Fruit fly (Drosophila melanogaster) whole organism, embryonic: ENCODE measurements around the gene Alp13.

Experiments
- ATbp ChIP-seq: fragments of 200-800 bp; sonication (Bioruptor generic); optimal IDR thresholded peaks from 2 replicates; lab custom pipeline; 2017; ENCODE audit warnings: missing biosample characterization, mild to moderate bottlenecking, missing genetic modification characterization, missing genetic modification reagents
- B-H1 ChIP-seq: fragments of 200-800 bp; sonication (Bioruptor generic); IDR thresholded peaks from 3 replicates; pipeline ENCODE4 v1.3.6; 2022; ENCODE audit warnings: missing biosample characterization, missing genetic modification characterization
- CG10147 ChIP-seq: fragments of 200-800 bp; sonication (Bioruptor generic); optimal IDR thresholded peaks from 2 replicates; lab custom pipeline; 2019; ENCODE audit warnings: missing biosample characterization, mild to moderate bottlenecking, missing genetic modification characterization, moderate library complexity
- CG10979 ChIP-seq: fragments of 200-800 bp; sonication (Bioruptor generic); optimal IDR thresholded peaks from 2 replicates; lab custom pipeline; 2018; ENCODE audit warnings: missing biosample characterization, mild to moderate bottlenecking, missing genetic modification characterization, moderate library complexity
- CG11696 ChIP-seq: fragments of 200-800 bp; sonication (Bioruptor generic); IDR thresholded peaks from 2 replicates; pipeline ENCODE4 v1.3.6; 2022; ENCODE audit warnings: missing biosample characterization, missing genetic modification characterization
- CG12104 ChIP-seq: fragments of 200-800 bp; sonication (Bioruptor generic); optimal IDR thresholded peaks from 3 replicates; lab custom pipeline; 2016; ENCODE audit warnings: missing biosample characterization, missing genetic modification characterization
- CG12219 ChIP-seq: fragments of 200-800 bp; sonication (Bioruptor generic); optimal IDR thresholded peaks from 3 replicates; lab custom pipeline; 2018; ENCODE audit warnings: missing biosample characterization, mild to moderate bottlenecking, missing genetic modification characterization
- CG13775 ChIP-seq: fragments of 200-800 bp; sonication (Bioruptor generic); optimal IDR thresholded peaks from 3 replicates; lab custom pipeline; 2017; ENCODE audit warnings: missing biosample characterization, mild to moderate bottlenecking, missing genetic modification characterization
- CG14014 ChIP-seq: fragments of 200-800 bp; sonication (Bioruptor generic); IDR thresholded peaks from 2 replicates; pipeline ENCODE4 v1.3.6; 2022; ENCODE audit warnings: missing biosample characterization, missing genetic modification characterization
- CG15269 ChIP-seq: fragments of 200-800 bp; sonication (Bioruptor generic); optimal IDR thresholded peaks from 2 replicates; lab custom pipeline; 2018; ENCODE audit warnings: missing biosample characterization, mild to moderate bottlenecking, missing genetic modification characterization, moderate library complexity
- CG17829 ChIP-seq: fragments of 200-800 bp; optimal IDR thresholded peaks from 2 replicates; lab custom pipeline; 2019; ENCODE audit warnings: missing biosample characterization, mild to moderate bottlenecking, missing genetic modification characterization, moderate library complexity
- CG1832 ChIP-seq: fragments of 200-800 bp; sonication (Bioruptor generic); optimal IDR thresholded peaks from 2 replicates; lab custom pipeline; 2017; ENCODE audit warnings: missing biosample characterization, mild to moderate bottlenecking, missing genetic modification characterization, inconsistent platforms
- CG2202 ChIP-seq: fragments of 200-800 bp; sonication (Bioruptor generic); optimal IDR thresholded peaks from 2 replicates; lab custom pipeline; 2018; ENCODE audit warnings: missing biosample characterization, mild to moderate bottlenecking, missing genetic modification characterization
- CG2678 ChIP-seq: fragments of 200-800 bp; sonication (Bioruptor generic); optimal IDR thresholded peaks from 3 replicates; lab custom pipeline; 2019; ENCODE audit warnings: missing biosample characterization, mild to moderate bottlenecking, missing genetic modification characterization, moderate library complexity
- CG2875 ChIP-seq: fragments of 200-800 bp; sonication (Bioruptor generic); optimal IDR thresholded peaks from 2 replicates; lab custom pipeline; 2017; ENCODE audit warnings: missing biosample characterization, mild to moderate bottlenecking, missing genetic modification characterization, missing genetic modification reagents
- CG32532 ChIP-seq: fragments of 200-800 bp; sonication (Bioruptor generic); IDR thresholded peaks from 2 replicates; pipeline ENCODE4 v1.3.6; 2022; ENCODE audit warnings: missing biosample characterization, missing genetic modification characterization
- CG4424 ChIP-seq: fragments of 200-800 bp; sonication (Bioruptor generic); optimal IDR thresholded peaks from 3 replicates; lab custom pipeline; 2016; ENCODE audit warnings: missing biosample characterization, missing genetic modification characterization
- CG6272 ChIP-seq: fragments of 200-800 bp; sonication (Bioruptor generic); IDR thresholded peaks from 2 replicates; pipeline ENCODE4 v1.3.6; 2022; ENCODE audit warnings: missing biosample characterization, missing genetic modification characterization
- CG6813 ChIP-seq: fragments of 200-800 bp; sonication (Bioruptor generic); optimal IDR thresholded peaks from 2 replicates; lab custom pipeline; 2017; ENCODE audit warnings: missing biosample characterization, missing genetic modification characterization, mild to moderate bottlenecking, moderate library complexity, missing genetic modification reagents
- CG7372 ChIP-seq: fragments of 200-800 bp; sonication (Bioruptor generic); IDR thresholded peaks from 2 replicates; pipeline ENCODE4 v1.3.6; 2022; ENCODE audit warnings: missing biosample characterization, missing genetic modification characterization
- Drgx ChIP-seq: fragments of 200-800 bp; sonication (Bioruptor generic); IDR thresholded peaks from 2 replicates; pipeline ENCODE4 v1.3.6; 2022; ENCODE audit warnings: missing biosample characterization, missing genetic modification characterization
- Eip74EF ChIP-seq, 2 experiments: fragments of 200-800 bp in 1 of 2; fragments of >200 bp in 1 of 2; sonication (Bioruptor generic) in 1 of 2; optimal IDR thresholded peaks; 2 replicates each; lab custom pipeline; 2017 to 2019; ENCODE audit warnings: missing biosample characterization in 2 of 2, missing genetic modification characterization in 2 of 2, mild to moderate bottlenecking in 1 of 2, moderate library complexity in 1 of 2
- Hand ChIP-seq: fragments of 200-800 bp; sonication (Bioruptor generic); optimal IDR thresholded peaks from 2 replicates; lab custom pipeline; 2017; ENCODE audit warnings: mild to moderate bottlenecking, missing biosample characterization, missing genetic modification reagents, missing genetic modification characterization
- Hey ChIP-seq: fragments of 200-800 bp; sonication (Bioruptor generic); optimal IDR thresholded peaks from 3 replicates; lab custom pipeline; 2018; ENCODE audit warnings: missing biosample characterization, mild to moderate bottlenecking, missing genetic modification characterization
- Hmr ChIP-seq: fragments of 200-800 bp; sonication (Bioruptor generic); optimal IDR thresholded peaks from 3 replicates; lab custom pipeline; 2017; ENCODE audit warnings: mild to moderate bottlenecking, missing biosample characterization, missing genetic modification reagents, missing genetic modification characterization
- Hr78 ChIP-seq, 2 experiments: fragments of 200-800 bp in 1 of 2; fragments of >200 bp in 1 of 2; sonication (Bioruptor generic) in 1 of 2; optimal IDR thresholded peaks; 2 replicates each; lab custom pipeline; 2017 to 2019; ENCODE audit warnings: missing biosample characterization in 2 of 2, missing genetic modification characterization in 2 of 2, mild to moderate bottlenecking in 1 of 2, moderate library complexity in 1 of 2
- Kr ChIP-seq: fragments of 200-800 bp; sonication (Bioruptor generic); optimal IDR thresholded peaks from 2 replicates; lab custom pipeline; 2017; ENCODE audit warnings: missing biosample characterization, mild to moderate bottlenecking, missing genetic modification characterization
- NC2β ChIP-seq: fragments of 200-800 bp; sonication (Bioruptor generic); optimal IDR thresholded peaks from 2 replicates; lab custom pipeline; 2016; ENCODE audit warnings: missing biosample characterization, missing genetic modification characterization
- Nf-YB ChIP-seq: fragments of 200-800 bp; sonication (Bioruptor generic); optimal IDR thresholded peaks from 3 replicates; lab custom pipeline; 2019; ENCODE audit warnings: missing biosample characterization, mild to moderate bottlenecking, missing genetic modification characterization, moderate library complexity
- Oli ChIP-seq: fragments of 200-800 bp; sonication (Bioruptor generic); optimal IDR thresholded peaks from 2 replicates; lab custom pipeline; 2018; ENCODE audit warnings: missing biosample characterization, mild to moderate bottlenecking, missing genetic modification characterization, moderate library complexity
- Scr ChIP-seq: fragments of 200-800 bp; sonication (Bioruptor generic); IDR thresholded peaks from 2 replicates; pipeline ENCODE4 v1.3.6; 2022; ENCODE audit warnings: missing biosample characterization, missing genetic modification characterization; ENCODE audit not compliant: partially characterized antibody
- Usf ChIP-seq: fragments of 200-800 bp; sonication (Bioruptor generic); optimal IDR thresholded peaks from 2 replicates; lab custom pipeline; 2017; ENCODE audit warnings: missing genotype, missing biosample characterization, missing genetic modification characterization
- cato ChIP-seq: fragments of 200-800 bp; sonication (Bioruptor generic); optimal IDR thresholded peaks from 2 replicates; lab custom pipeline; 2016; ENCODE audit warnings: missing biosample characterization, missing genetic modification characterization, borderline replicate concordance
- chinmo ChIP-seq: fragments of 200-800 bp; sonication (Bioruptor generic); IDR thresholded peaks from 4 replicates; pipeline ENCODE4 v1.3.6; 2022; ENCODE audit warnings: missing biosample characterization, missing genetic modification characterization; ENCODE audit not compliant: partially characterized antibody
- en ChIP-seq: fragments of 200-800 bp; sonication (Bioruptor generic); optimal IDR thresholded peaks from 2 replicates; lab custom pipeline; 2016; ENCODE audit warnings: missing biosample characterization, missing genetic modification characterization
- ftz-f1 ChIP-seq: fragments of 200-800 bp; sonication (Bioruptor generic); optimal IDR thresholded peaks from 2 replicates; lab custom pipeline; 2016; ENCODE audit warnings: missing biosample characterization, missing genetic modification characterization
- gce ChIP-seq: fragments of 200-800 bp; sonication (Bioruptor generic); IDR thresholded peaks from 3 replicates; pipeline ENCODE4 v1.3.6; 2022; ENCODE audit warnings: missing biosample characterization, missing genetic modification characterization
- gfzf ChIP-seq: fragments of 200-800 bp; sonication (Bioruptor generic); optimal IDR thresholded peaks from 2 replicates; lab custom pipeline; 2016; ENCODE audit warnings: missing biosample characterization, mild to moderate bottlenecking, missing genetic modification characterization, moderate library complexity
- grn ChIP-seq: fragments of 200-800 bp; sonication (Bioruptor generic); optimal IDR thresholded peaks from 3 replicates; lab custom pipeline; 2017; ENCODE audit warnings: missing biosample characterization, missing genetic modification characterization
- gro ChIP-seq: fragments of 200-800 bp; sonication (Bioruptor generic); optimal IDR thresholded peaks from 2 replicates; lab custom pipeline; 2016; ENCODE audit warnings: missing biosample characterization, missing genetic modification characterization
- jigr1 ChIP-seq: fragments of 200-800 bp; sonication (Bioruptor generic); IDR thresholded peaks from 3 replicates; pipeline ENCODE4 v1.3.6; 2022; ENCODE audit warnings: missing biosample characterization, missing genetic modification characterization
- ken ChIP-seq: fragments of 200-800 bp; sonication (Bioruptor generic); IDR thresholded peaks from 3 replicates; pipeline ENCODE4 v1.3.6; 2022; ENCODE audit warnings: missing biosample characterization, missing genetic modification characterization
- lilli ChIP-seq: fragments of 200-800 bp; sonication (Bioruptor generic); optimal IDR thresholded peaks from 3 replicates; lab custom pipeline; 2016; ENCODE audit warnings: missing biosample characterization, missing genetic modification characterization
- onecut ChIP-seq: fragments of 200-800 bp; sonication (Bioruptor generic); IDR thresholded peaks from 2 replicates; pipeline ENCODE4 v1.3.6; 2022; ENCODE audit warnings: missing biosample characterization, missing genetic modification characterization
- org-1 ChIP-seq: fragments of 200-800 bp; sonication (Bioruptor generic); optimal IDR thresholded peaks from 2 replicates; lab custom pipeline; 2017; ENCODE audit warnings: missing biosample characterization, missing genetic modification characterization
- pita ChIP-seq: fragments of 200-800 bp; sonication (Bioruptor generic); optimal IDR thresholded peaks from 2 replicates; lab custom pipeline; 2017; ENCODE audit warnings: missing biosample characterization, mild to moderate bottlenecking, missing genetic modification characterization
- scrt ChIP-seq: fragments of 200-800 bp; sonication (Bioruptor generic); optimal IDR thresholded peaks from 2 replicates; lab custom pipeline; 2018; ENCODE audit warnings: missing biosample characterization, mild to moderate bottlenecking, missing genetic modification characterization, moderate library complexity
- sim ChIP-seq: fragments of 200-800 bp; sonication (Bioruptor generic); IDR thresholded peaks from 2 replicates; pipeline ENCODE4 v1.3.6; 2022; ENCODE audit warnings: missing biosample characterization, missing genetic modification characterization
- ssp ChIP-seq: fragments of 200-800 bp; sonication (Bioruptor generic); IDR thresholded peaks from 2 replicates; pipeline ENCODE4 v1.3.6; 2022; ENCODE audit warnings: missing biosample characterization, missing genetic modification characterization

Gene Alp13

DNA sequence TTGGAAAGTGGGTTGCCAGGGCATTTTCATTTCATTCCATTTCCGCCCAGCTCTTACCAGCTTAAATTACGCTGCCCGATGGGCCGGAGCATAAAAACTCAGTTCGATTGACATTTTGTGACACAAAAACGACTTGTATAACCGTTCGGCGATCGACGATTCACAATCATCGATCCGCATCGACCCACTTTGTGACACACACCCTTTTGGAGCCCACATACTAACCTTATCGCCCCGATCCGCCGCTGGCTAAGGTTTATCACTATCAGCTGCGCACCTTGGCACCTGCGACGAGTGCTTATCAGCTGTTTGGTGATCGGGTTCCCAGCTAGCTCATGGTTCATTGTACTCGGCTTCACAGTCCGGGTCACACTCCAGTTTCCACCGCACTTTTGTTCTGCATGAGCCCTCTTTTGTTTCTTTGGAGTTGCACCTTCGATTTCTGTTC lies 24.3 kb upstream of the Alp13 start (continued):
- no peak for TF ChIP-seq gfzf
- TF ChIP-seq gce (GFP tag; lab: Robert Waterston, UW), result 0 out of 3 replicates have a peak, but pooled peaks have one; percentile 11
- no peak for TF ChIP-seq Usf (GFP tag; lab: Kevin White, UChicago)
- TF ChIP-seq CG7372 (GFP tag; lab: Robert Waterston, UW), result no peak
- TF ChIP-seq gro (GFP tag; lab: Kevin White, UChicago), result peak; percentile 9
- 0 out of 4 replicates have a peak, but pooled peaks have one; percentile 53 for TF ChIP-seq chinmo (GFP tag; lab: Robert Waterston, UW)
- TF ChIP-seq CG10979 (tag; lab: Kevin White, UChicago), result no peak
- TF ChIP-seq org-1 (GFP tag; lab: Kevin White, UChicago), result no peak
- TF ChIP-seq CG17829 (tag; lab: Kevin White, UChicago), result no peak
- no peak for TF ChIP-seq B-H1 (GFP tag; lab: Robert Waterston, UW)
- no peak for TF ChIP-seq CG10147 (GFP tag; lab: Kevin White, UChicago)
- no peak for TF ChIP-seq CG2875
- TF ChIP-seq lilli (GFP tag; lab: Kevin White, UChicago), result no peak
- TF ChIP-seq CG1832 (GFP tag; lab: Kevin White, UChicago), result no peak
- no peak for TF ChIP-seq ATbp
- peak; percentile 61 for TF ChIP-seq Hey
- no peak for TF ChIP-seq cato (GFP tag; lab: Kevin White, UChicago)
- no peak for TF ChIP-seq Hmr (GFP tag; lab: Kevin White, UChicago)
- no peak for TF ChIP-seq NC2β (GFP tag; lab: Kevin White, UChicago)
- TF ChIP-seq CG12219 (GFP tag; lab: Kevin White, UChicago), result peak; percentile 8
- TF ChIP-seq ssp (GFP tag; lab: Robert Waterston, UW), result no peak
- no peak for TF ChIP-seq Kr (GFP tag; lab: Kevin White, UChicago)
- TF ChIP-seq ftz-f1, result peak; percentile 36
- no peak for TF ChIP-seq pita (GFP tag; lab: Kevin White, UChicago)
- TF ChIP-seq CG4424 (GFP tag; lab: Kevin White, UChicago), result no peak
- TF ChIP-seq CG11696 (GFP tag; lab: Robert Waterston, UW), result peak; percentile 67
- peak; percentile 19 for TF ChIP-seq Hand (GFP tag; lab: Kevin White, UChicago)
- no peak for TF ChIP-seq sim
- no peak for TF ChIP-seq Nf-YB
- TF ChIP-seq onecut (GFP tag; lab: Robert Waterston, UW), result no peak
- peak; percentile 33 for TF ChIP-seq CG6813
- no peak for TF ChIP-seq CG2202 (tag; lab: Kevin White, UChicago)
- TF ChIP-seq grn (GFP tag; lab: Kevin White, UChicago), result peak; percentile 100
- TF ChIP-seq CG14014 (GFP tag; lab: Robert Waterston, UW), result 0 out of 2 replicates have a peak, but pooled peaks have one; percentile 43
- no peak for TF ChIP-seq CG12104 (GFP tag; lab: Kevin White, UChicago)
- peak; percentile 25 for TF ChIP-seq CG2678
- TF ChIP-seq CG15269 (tag; lab: Kevin White, UChicago), result peak; percentile 16
- no peak for TF ChIP-seq jigr1
- no peak for TF ChIP-seq Drgx
- TF ChIP-seq CG13775 (GFP tag; lab: Kevin White, UChicago), result no peak
- TF ChIP-seq Scr, result no peak
- TF ChIP-seq en, result no peak
- no peak for TF ChIP-seq scrt (GFP tag; lab: Kevin White, UChicago)
- 0 out of 2 replicates have a peak, but pooled peaks have one; percentile 24 for TF ChIP-seq CG32532 (GFP tag; lab: Robert Waterston, UW)
- peak in 1 of 2 experiments; percentile 58 for TF ChIP-seq Eip74EF (GFP tag; optimal IDR thresholded peaks at IDR 0.05; lab: Kevin White, UChicago)
- no peak for TF ChIP-seq ken
- TF ChIP-seq Oli, result no peak
- no peak for TF ChIP-seq CG6272 (GFP tag; lab: Robert Waterston, UW)
- peak in 1 of 2 experiments; percentile 94 for TF ChIP-seq Hr78 (GFP tag; optimal IDR thresholded peaks at IDR 0.05; lab: Kevin White, UChicago)
